Worm (Caenorhabditis elegans) whole organism, L1 larva: Measurements from ENCODE around the gene F55G1.7.

Experiments used
- C16A3.4 ChIP-seq: fragments of 150-350 bp; optimal IDR thresholded peaks from 2 replicates; lab custom pipeline; 2014; ENCODE audit warnings: missing biosample characterization, missing genetic modification characterization
- Y116A8C.19 ChIP-seq: sonication (generic microtip); optimal IDR thresholded peaks from 2 replicates; lab custom pipeline; 2016; ENCODE audit warnings: missing compliant biosample characterization, missing genetic modification characterization, borderline replicate concordance
- alr-1 ChIP-seq: fragments of 200-800 bp; sonication (Bioruptor generic); optimal IDR thresholded peaks from 2 replicates; lab custom pipeline; 2018; ENCODE audit warnings: borderline replicate concordance, mild to moderate bottlenecking, missing genetic modification characterization, missing compliant biosample characterization
- aly-2 ChIP-seq: fragments of 150-350 bp; optimal IDR thresholded peaks from 2 replicates; lab custom pipeline; 2014; ENCODE audit warnings: missing biosample characterization, missing genetic modification characterization
- ceh-8 ChIP-seq: fragments of 200-800 bp; sonication (Bioruptor generic); optimal IDR thresholded peaks from 2 replicates; lab custom pipeline; 2018; ENCODE audit warnings: mild to moderate bottlenecking, missing genetic modification characterization, moderate library complexity, missing compliant biosample characterization
- ceh-88 ChIP-seq: fragments of 200-800 bp; sonication (Bioruptor generic); IDR thresholded peaks from 2 replicates; pipeline ENCODE4 v1.3.6; 2022; ENCODE audit warnings: missing genetic modification characterization, missing compliant biosample characterization
- ceh-90 ChIP-seq: sonication (generic microtip); optimal IDR thresholded peaks from 2 replicates; lab custom pipeline; 2016; ENCODE audit warnings: missing genetic modification characterization, missing compliant biosample characterization
- dpl-1 ChIP-seq, 3 experiments: fragments of 150-350 bp in 2 of 3; sonication (generic microtip) in 1 of 3; optimal IDR thresholded peaks; 2 replicates each; lab custom pipeline; 2014 to 2017; ENCODE audit warnings: missing biosample characterization in 3 of 3, missing genetic modification characterization in 3 of 3, missing genetic modification reagents in 3 of 3
- dsc-1 ChIP-seq: sonication (generic microtip); optimal IDR thresholded peaks from 2 replicates; lab custom pipeline; 2016; ENCODE audit warnings: mild to moderate bottlenecking, missing genetic modification characterization, missing compliant biosample characterization
- efl-1 ChIP-seq, 4 experiments: fragments of 150-350 bp; optimal IDR thresholded peaks in 3 of 4; peaks in 1 of 4; 1 replicate in 1 of 4; 2 replicates in 3 of 4; lab custom pipeline; 2014; ENCODE audit warnings: missing biosample characterization in 2 of 4, missing genetic modification characterization in 2 of 4, missing genetic modification reagents in 2 of 4
- elt-2 ChIP-seq: sonication (generic microtip); optimal IDR thresholded peaks from 2 replicates; lab custom pipeline; 2016; ENCODE audit warnings: missing genetic modification characterization, mild to moderate bottlenecking, inconsistent platforms, missing compliant biosample characterization, missing genetic modification reagents
- fkh-10 ChIP-seq: sonication (generic microtip); optimal IDR thresholded peaks from 2 replicates; lab custom pipeline; 2017; ENCODE audit warnings: missing biosample characterization, missing genetic modification reagents, missing genetic modification characterization
- fkh-4 ChIP-seq: sonication (generic microtip); optimal IDR thresholded peaks from 2 replicates; lab custom pipeline; 2016; ENCODE audit warnings: missing compliant biosample characterization, missing genetic modification characterization, borderline replicate concordance
- irx-1 ChIP-seq: sonication (generic microtip); optimal IDR thresholded peaks from 2 replicates; lab custom pipeline; 2016; ENCODE audit warnings: missing genetic modification characterization, missing compliant biosample characterization
- jun-1 ChIP-seq: fragments of 150-350 bp; optimal IDR thresholded peaks from 2 replicates; lab custom pipeline; 2014; ENCODE audit warnings: missing biosample characterization, missing genetic modification reagents, missing genetic modification characterization
- lin-13 ChIP-seq: fragments of 150-350 bp; optimal IDR thresholded peaks from 2 replicates; lab custom pipeline; 2014; ENCODE audit warnings: missing biosample characterization, missing genetic modification reagents, missing genetic modification characterization
- lin-35 ChIP-seq, 2 experiments: fragments of 150-350 bp; optimal IDR thresholded peaks; 2 replicates each; lab custom pipeline; 2014; ENCODE audit warnings: missing biosample characterization in 2 of 2, missing genetic modification characterization in 2 of 2, missing genetic modification reagents in 2 of 2
- mef-2 ChIP-seq: fragments of 150-350 bp; optimal IDR thresholded peaks from 2 replicates; lab custom pipeline; 2014; ENCODE audit warnings: missing biosample characterization, missing genetic modification characterization
- mep-1 ChIP-seq: fragments of 150-350 bp; optimal IDR thresholded peaks from 2 replicates; lab custom pipeline; 2014; ENCODE audit warnings: missing biosample characterization, missing genetic modification characterization
- nhr-19 ChIP-seq: fragments of 200-800 bp; sonication (Bioruptor generic); conservative IDR thresholded peaks from 2 replicates; pipeline ENCODE4 v1.3.6; 2022; ENCODE audit warnings: missing genetic modification characterization, missing compliant biosample characterization
- nhr-237 ChIP-seq: fragments of 150-350 bp; optimal IDR thresholded peaks from 2 replicates; lab custom pipeline; 2014; ENCODE audit warnings: missing biosample characterization, missing genetic modification characterization
- nhr-47 ChIP-seq: sonication (generic microtip); optimal IDR thresholded peaks from 2 replicates; lab custom pipeline; 2016; ENCODE audit warnings: mild to moderate bottlenecking, missing genetic modification characterization, moderate library complexity, missing compliant biosample characterization
- nhr-76 ChIP-seq: sonication (generic microtip); optimal IDR thresholded peaks from 2 replicates; lab custom pipeline; 2017; ENCODE audit warnings: missing biosample characterization, missing genetic modification characterization
- skn-1 ChIP-seq: fragments of 150-350 bp; optimal IDR thresholded peaks from 2 replicates; lab custom pipeline; 2014; ENCODE audit warnings: missing biosample characterization, missing genetic modification characterization
- snpc-4 ChIP-seq: fragments of 150-350 bp; optimal IDR thresholded peaks from 2 replicates; lab custom pipeline; 2014; ENCODE audit warnings: missing biosample characterization, missing genetic modification characterization
- sox-4 ChIP-seq: sonication (generic microtip); optimal IDR thresholded peaks from 2 replicates; lab custom pipeline; 2016; ENCODE audit warnings: missing genetic modification characterization, missing compliant biosample characterization
- sup-37 ChIP-seq: fragments of 200-800 bp; sonication (Bioruptor generic); optimal IDR thresholded peaks from 2 replicates; lab custom pipeline; 2018; ENCODE audit warnings: mild to moderate bottlenecking, missing genetic modification characterization, missing compliant biosample characterization
- tbx-2 ChIP-seq: sonication (generic microtip); optimal IDR thresholded peaks from 2 replicates; lab custom pipeline; 2016; ENCODE audit warnings: missing genetic modification characterization, missing compliant biosample characterization
- unc-130 ChIP-seq: fragments of 150-350 bp; optimal IDR thresholded peaks from 2 replicates; lab custom pipeline; 2017; ENCODE audit warnings: missing biosample characterization, missing genetic modification characterization, inconsistent platforms
- unc-30 ChIP-seq: sonication (generic microtip); optimal IDR thresholded peaks from 2 replicates; lab custom pipeline; 2017; ENCODE audit warnings: missing biosample characterization, missing genetic modification characterization

The F55G1.7 gene

DNA sequence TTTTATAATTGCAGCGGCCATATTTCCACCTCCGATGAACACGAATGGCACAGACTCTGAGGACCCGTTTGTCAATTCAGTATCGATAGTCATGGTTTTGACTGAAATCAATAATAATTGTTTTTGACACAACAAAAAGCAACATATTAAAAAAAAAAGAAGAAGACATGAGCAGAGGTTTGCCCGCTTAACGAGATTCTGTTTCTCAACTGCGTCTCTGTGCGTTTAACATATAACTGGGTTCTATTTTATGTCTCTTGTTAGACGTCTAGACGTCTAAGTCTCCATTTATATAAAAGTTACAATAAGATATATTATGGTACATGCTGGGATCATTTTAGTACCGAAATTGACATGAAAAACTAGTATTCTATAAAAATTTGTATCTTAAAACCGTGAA, 7.6 kb upstream of the F55G1.7 start, which contains the start of gene pycr-4:
Gene pycr-4, minus strand, starts transcription at position 101 of the 400 bp plus-strand sequence.
- TF ChIP-seq dpl-1 (GFP tag; optimal IDR thresholded peaks at IDR 0.05; lab: Kevin White, UChicago) (peak in 1 of 3 experiments; percentile 14), efl-1 (optimal IDR thresholded peaks at IDR 0.05; lab: Kevin White, UChicago) (peak; percentile 42 to 44), efl-1 (GFP tag; optimal IDR thresholded peaks at IDR 0.05 in 1 of 2; lab: Kevin White, UChicago) (peak in 1 of 2 experiments; percentile 72), fkh-10 (GFP tag; lab: Kevin White, UChicago) (no peak), lin-35 (GFP tag; optimal IDR thresholded peaks at IDR 0.05; lab: Kevin White, UChicago) (peak in 1 of 2 experiments; percentile 15), C16A3.4 (no peak), elt-2 (tag; lab: Kevin White, UChicago) (no peak)

DNA sequence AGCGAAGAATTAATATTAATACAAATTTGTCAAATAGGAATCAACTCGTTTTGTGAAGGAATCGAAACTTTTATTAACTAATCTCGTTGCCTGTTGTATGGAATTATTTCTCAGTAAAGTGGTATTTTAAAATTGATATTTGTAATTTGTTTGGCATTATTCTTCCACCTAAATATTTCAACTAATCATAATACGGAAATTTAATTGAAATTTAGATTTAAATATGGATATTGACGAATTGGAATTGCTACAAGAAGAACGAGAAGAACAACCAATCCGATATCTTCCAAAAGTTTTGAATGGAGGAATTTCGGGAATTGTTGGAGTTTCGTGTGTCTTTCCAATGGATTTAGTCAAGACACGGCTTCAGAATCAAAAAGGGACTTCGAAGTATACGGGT, 5.2 kb upstream of the F55G1.7 start, which contains the start of gene slc-25A18.2:
Gene slc-25A18.2, plus strand, starts transcription at position 216 of the 400 bp plus-strand sequence.
- no peak for TF ChIP-seq efl-1 (optimal IDR thresholded peaks at IDR 0.05; lab: Kevin White, UChicago)
- peak in 1 of 2 experiments; percentile 62 for TF ChIP-seq efl-1 (GFP tag; optimal IDR thresholded peaks at IDR 0.05 in 1 of 2; lab: Kevin White, UChicago)
- TF ChIP-seq ceh-88 (GFP tag; lab: Robert Waterston, UW) = no peak
- TF ChIP-seq, all 84 proteins: peak for 1

- TF ChIP-seq nhr-19 (GFP tag; lab: Robert Waterston, UW) (no peak), ceh-8 (GFP tag; lab: Kevin White, UChicago) (no peak), nhr-76 (tag; lab: Kevin White, UChicago) (no peak), nhr-47 (tag; lab: Kevin White, UChicago) (no peak), alr-1 (tag; lab: Kevin White, UChicago) (no peak), tbx-2 (tag; lab: Kevin White, UChicago) (no peak), mef-2 (no peak), sox-4 (no peak), fkh-10 (GFP tag; lab: Kevin White, UChicago) (no peak), mep-1 (tag; lab: Kevin White, UChicago) (no peak), sup-37 (GFP tag; lab: Kevin White, UChicago) (no peak), Y116A8C.19 (tag; lab: Kevin White, UChicago) (no peak), ceh-90 (tag; lab: Kevin White, UChicago) (no peak), nhr-237 (tag; lab: Kevin White, UChicago) (no peak)
Measured at ce11 chrIV:7473159-7473649, 3.6 kb upstream of the F55G1.7 start, which contains the start of the genes plk-3 and F55G1.6. Gene plk-3 (minus strand): TSS chrIV:7473209. Gene F55G1.6 (plus strand): TSS chrIV:7473517.

DNA sequence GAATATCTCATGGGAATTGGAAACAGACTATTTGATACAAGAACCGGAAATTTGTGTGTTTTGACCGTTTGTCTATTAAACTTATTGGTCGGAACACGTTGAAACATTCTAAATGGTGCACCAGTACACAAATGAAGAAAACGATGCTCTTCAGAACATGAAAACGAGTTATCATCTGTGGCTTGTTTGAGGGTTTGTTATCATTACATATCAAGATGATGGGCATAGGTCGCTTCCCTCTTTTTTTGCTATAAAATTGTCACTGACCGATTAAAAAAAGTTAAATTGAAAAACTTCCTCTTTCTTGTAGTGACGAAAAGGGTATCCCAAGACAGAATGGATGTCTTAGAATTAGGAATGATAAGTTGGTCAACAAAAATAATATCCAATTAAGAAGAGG, 994 bp downstream of the F55G1.7 start:
- TF ChIP-seq lin-13 (GFP tag; lab: Kevin White, UChicago) = no peak
- TF ChIP-seq snpc-4 = no peak
- no peak for TF ChIP-seq nhr-19 (GFP tag; lab: Robert Waterston, UW)
- no peak for TF ChIP-seq dsc-1 (tag; lab: Kevin White, UChicago)
- no peak for TF ChIP-seq unc-130 (tag; lab: Kevin White, UChicago)
- no peak for TF ChIP-seq skn-1 (tag; lab: Kevin White, UChicago)
- no peak for TF ChIP-seq aly-2 (tag; lab: Kevin White, UChicago)
- TF ChIP-seq irx-1 (tag; lab: Kevin White, UChicago) = no peak
- TF ChIP-seq mep-1 (tag; lab: Kevin White, UChicago) = no peak

DNA sequence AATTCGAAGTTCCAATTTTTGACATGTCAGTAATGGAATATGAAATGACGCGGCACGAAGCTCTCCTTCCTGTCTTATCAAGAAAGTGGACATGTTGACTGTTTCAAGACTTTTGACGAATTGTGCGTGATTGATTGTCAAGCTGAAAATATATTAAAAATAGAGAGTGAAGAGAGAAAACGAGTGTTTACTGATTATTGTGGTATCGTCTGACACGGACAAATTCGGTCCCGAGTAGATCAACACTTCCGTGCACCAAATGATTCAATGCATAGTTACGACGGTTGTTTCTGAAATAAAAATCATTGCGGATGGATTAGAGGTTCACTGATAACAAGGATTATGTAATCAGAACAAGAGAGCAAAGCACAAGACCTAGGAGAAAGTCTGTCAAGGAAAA, 2.5 kb downstream of the F55G1.7 start:
- no peak for TF ChIP-seq unc-30 (tag; lab: Kevin White, UChicago)
- TF ChIP-seq elt-2 (tag; lab: Kevin White, UChicago) = peak; percentile 46
- TF ChIP-seq efl-1 (optimal IDR thresholded peaks at IDR 0.05; lab: Kevin White, UChicago) = no peak
- peak in 1 of 2 experiments; percentile 33 for TF ChIP-seq efl-1 (GFP tag; optimal IDR thresholded peaks at IDR 0.05 in 1 of 2; lab: Kevin White, UChicago)
- peak; percentile 55 for TF ChIP-seq jun-1
- no peak for TF ChIP-seq fkh-4 (tag; lab: Kevin White, UChicago)
